Worm (Caenorhabditis elegans): Measurements from ENCODE around the gene M04G7.5.

Gene M04G7.5

ce11 chrIV:462050-462449 is 7.2 kb downstream of the M04G7.5 start:
- TF ChIP-seq ama-1 (optimal IDR thresholded peaks at IDR 0.05) = no peak
- no peak for TF ChIP-seq tra-4 (tag; optimal IDR thresholded peaks at IDR 0.05)
- TF ChIP-seq hmg-4 (GFP tag; optimal IDR thresholded peaks at IDR 0.05) = no peak
- TF ChIP-seq F13C5.2 (tag; optimal IDR thresholded peaks at IDR 0.05) = no peak
- no peak for TF ChIP-seq tbx-11 (GFP tag; IDR thresholded peaks at IDR 0.05)
- TF ChIP-seq sea-1 (GFP tag; conservative IDR thresholded peaks at IDR 0.05) = no peak
- no peak for TF ChIP-seq ceh-13 (GFP tag; optimal IDR thresholded peaks at IDR 0.05)
- no peak for TF ChIP-seq flt-1 (GFP tag; IDR thresholded peaks at IDR 0.05)
- no peak for TF ChIP-seq aly-1 (tag; optimal IDR thresholded peaks at IDR 0.05)
- TF ChIP-seq pes-1 (GFP tag; IDR thresholded peaks at IDR 0.05) = no peak
- TF ChIP-seq B0310.2 (tag; optimal IDR thresholded peaks at IDR 0.05) = no peak
- no peak for TF ChIP-seq scrt-1 (GFP tag; IDR thresholded peaks at IDR 0.05)
- TF ChIP-seq tbx-37 (GFP tag; conservative IDR thresholded peaks at IDR 0.05) = no peak
- TF ChIP-seq hnd-1 (tag; optimal IDR thresholded peaks at IDR 0.05) = no peak
- no peak for TF ChIP-seq ets-7 (tag; optimal IDR thresholded peaks at IDR 0.05)
- TF ChIP-seq hmbx-1 (tag; optimal IDR thresholded peaks at IDR 0.05) = no peak
- no peak for TF ChIP-seq ceh-36 (tag; optimal IDR thresholded peaks at IDR 0.05)

DNA sequence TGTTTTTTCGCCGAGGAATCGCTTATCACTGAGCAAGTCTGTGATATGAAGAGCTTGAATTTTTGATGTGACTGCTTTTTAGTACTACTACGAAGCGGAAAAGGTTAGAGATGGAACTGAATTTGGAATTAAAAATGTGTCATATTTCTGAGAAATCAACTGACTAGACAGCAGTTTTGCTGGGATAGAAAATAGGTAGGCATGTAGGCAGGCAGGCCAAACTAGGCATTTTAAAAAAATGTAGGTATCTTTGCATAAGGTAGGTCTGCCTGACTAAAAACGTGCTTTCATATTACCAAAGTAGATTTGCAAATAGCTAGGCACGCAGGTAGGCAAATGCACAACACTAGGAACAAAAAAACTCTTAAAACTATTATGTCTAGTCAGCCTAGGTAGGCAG is 11.7 kb downstream of the M04G7.5 start:
- no peak for TF ChIP-seq sea-1 (GFP tag; conservative IDR thresholded peaks at IDR 0.05)
- no peak for TF ChIP-seq B0310.2 (tag; optimal IDR thresholded peaks at IDR 0.05)
- TF ChIP-seq hmg-4 (GFP tag; optimal IDR thresholded peaks at IDR 0.05) = no peak
- TF ChIP-seq ceh-13 (GFP tag; optimal IDR thresholded peaks at IDR 0.05) = no peak
- TF ChIP-seq tbx-37 (GFP tag; conservative IDR thresholded peaks at IDR 0.05) = no peak
- TF ChIP-seq ceh-36 (tag; optimal IDR thresholded peaks at IDR 0.05) = no peak
- no peak for TF ChIP-seq flt-1 (GFP tag; IDR thresholded peaks at IDR 0.05)
- no peak for TF ChIP-seq ama-1 (optimal IDR thresholded peaks at IDR 0.05)
- no peak for TF ChIP-seq scrt-1 (GFP tag; IDR thresholded peaks at IDR 0.05)
- TF ChIP-seq hmbx-1 (tag; optimal IDR thresholded peaks at IDR 0.05) = no peak
- no peak for TF ChIP-seq tra-4 (tag; optimal IDR thresholded peaks at IDR 0.05)
- TF ChIP-seq tbx-11 (GFP tag; IDR thresholded peaks at IDR 0.05) = no peak

ce11 chrIV:467291-467690 is 12.4 kb downstream of the M04G7.5 start:
- TF ChIP-seq hmbx-1 (tag; optimal IDR thresholded peaks at IDR 0.05) (no peak), hmg-4 (GFP tag; optimal IDR thresholded peaks at IDR 0.05) (no peak), B0310.2 (tag; optimal IDR thresholded peaks at IDR 0.05) (no peak), ceh-13 (GFP tag; optimal IDR thresholded peaks at IDR 0.05) (no peak), flt-1 (GFP tag; IDR thresholded peaks at IDR 0.05) (no peak), tra-4 (tag; optimal IDR thresholded peaks at IDR 0.05) (no peak), aly-1 (tag; optimal IDR thresholded peaks at IDR 0.05) (no peak), ama-1 (optimal IDR thresholded peaks at IDR 0.05) (no peak), tbx-37 (GFP tag; conservative IDR thresholded peaks at IDR 0.05) (no peak), scrt-1 (GFP tag; IDR thresholded peaks at IDR 0.05) (no peak), sea-1 (GFP tag; conservative IDR thresholded peaks at IDR 0.05) (no peak), tbx-11 (GFP tag; IDR thresholded peaks at IDR 0.05) (no peak), pes-1 (GFP tag; IDR thresholded peaks at IDR 0.05) (no peak)

ce11 chrIV:468307-468706 is 13.4 kb downstream of the M04G7.5 start:
- no peak for TF ChIP-seq F13C5.2 (tag; optimal IDR thresholded peaks at IDR 0.05)
- TF ChIP-seq scrt-1 (GFP tag; IDR thresholded peaks at IDR 0.05) = no peak
- TF ChIP-seq hmg-4 (GFP tag; optimal IDR thresholded peaks at IDR 0.05) = no peak
- TF ChIP-seq ama-1 (optimal IDR thresholded peaks at IDR 0.05) = no peak
- TF ChIP-seq B0310.2 (tag; optimal IDR thresholded peaks at IDR 0.05) = no peak

DNA sequence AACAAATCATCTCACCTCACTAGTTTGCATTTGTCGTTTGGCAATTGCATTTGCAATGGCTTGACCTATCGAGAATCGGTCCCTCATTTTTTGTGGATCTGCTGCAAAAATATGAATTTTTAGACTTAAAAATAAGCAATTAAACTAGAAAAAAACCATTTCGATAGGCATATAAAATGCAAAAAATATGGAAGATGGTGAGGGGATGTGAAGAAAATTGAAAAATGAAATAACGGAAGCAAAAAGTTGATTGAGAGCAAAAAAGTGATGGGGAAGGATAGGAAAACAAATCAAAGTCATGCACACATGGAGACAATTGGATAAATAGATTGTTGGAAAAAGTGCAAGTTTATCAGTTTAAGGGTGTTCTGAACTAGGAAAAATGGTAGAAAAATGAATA is 26.2 kb downstream of the M04G7.5 start, which contains the start of gene npr-37:
Gene npr-37 (minus strand): TSS at position 101 of the 400 bp plus-strand sequence.
- TF ChIP-seq ama-1 (optimal IDR thresholded peaks at IDR 0.05) = no peak
- TF ChIP-seq B0310.2 (tag; optimal IDR thresholded peaks at IDR 0.05) = no peak
- TF ChIP-seq hnd-1 (tag; optimal IDR thresholded peaks at IDR 0.05) = no peak
- TF ChIP-seq flt-1 (GFP tag; IDR thresholded peaks at IDR 0.05) = no peak
- no peak for TF ChIP-seq ceh-36 (tag; optimal IDR thresholded peaks at IDR 0.05)
- no peak for TF ChIP-seq F13C5.2 (tag; optimal IDR thresholded peaks at IDR 0.05)
- no peak for TF ChIP-seq tbx-37 (GFP tag; conservative IDR thresholded peaks at IDR 0.05)
- TF ChIP-seq ceh-13 (GFP tag; optimal IDR thresholded peaks at IDR 0.05) = no peak
- no peak for TF ChIP-seq hmg-4 (GFP tag; optimal IDR thresholded peaks at IDR 0.05)
- no peak for TF ChIP-seq tbx-11 (GFP tag; IDR thresholded peaks at IDR 0.05)
- no peak for TF ChIP-seq aly-1 (tag; optimal IDR thresholded peaks at IDR 0.05)
- no peak for TF ChIP-seq scrt-1 (GFP tag; IDR thresholded peaks at IDR 0.05)
- TF ChIP-seq tra-4 (tag; optimal IDR thresholded peaks at IDR 0.05) = no peak

DNA sequence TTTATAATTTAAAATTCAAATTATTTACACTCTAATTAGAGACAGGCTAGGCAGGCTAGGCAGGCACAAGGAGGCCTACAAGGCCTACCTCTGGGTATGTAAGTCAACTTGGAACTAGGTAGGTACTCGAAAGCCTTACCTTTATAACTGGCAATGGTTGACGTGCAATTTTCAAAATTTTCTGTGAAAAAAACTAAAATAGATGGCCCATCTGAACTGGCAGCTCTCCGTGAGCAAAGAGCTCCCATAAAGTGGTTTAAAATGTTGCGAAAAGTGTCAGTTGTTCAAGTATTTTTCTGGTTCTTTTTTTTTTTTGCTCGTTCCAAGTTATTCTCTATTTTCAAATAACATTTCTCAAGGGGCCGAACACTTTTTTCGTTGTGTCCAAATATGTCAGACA is 29.1 kb downstream of the M04G7.5 start:
- TF ChIP-seq sea-1 (GFP tag; conservative IDR thresholded peaks at IDR 0.05) (no peak), tra-4 (tag; optimal IDR thresholded peaks at IDR 0.05) (no peak), ceh-36 (tag; optimal IDR thresholded peaks at IDR 0.05) (no peak), pes-1 (GFP tag; IDR thresholded peaks at IDR 0.05) (no peak), hmbx-1 (tag; optimal IDR thresholded peaks at IDR 0.05) (no peak), flt-1 (GFP tag; IDR thresholded peaks at IDR 0.05) (no peak), tbx-37 (GFP tag; conservative IDR thresholded peaks at IDR 0.05) (no peak), hmg-4 (GFP tag; optimal IDR thresholded peaks at IDR 0.05) (no peak)

- TF ChIP-seq ceh-36 (tag; optimal IDR thresholded peaks at IDR 0.05) (peak; percentile 58), tra-4 (tag; optimal IDR thresholded peaks at IDR 0.05) (no peak)
Observed at ce11 chrIV:484768-485167, 29.9 kb downstream of the M04G7.5 start.

ce11 chrIV:497155-497554 is 42.3 kb downstream of the M04G7.5 start:
- TF ChIP-seq ceh-13 (GFP tag; optimal IDR thresholded peaks at IDR 0.05) = no peak
- TF ChIP-seq ceh-36 (tag; optimal IDR thresholded peaks at IDR 0.05) = peak; percentile 48

DNA sequence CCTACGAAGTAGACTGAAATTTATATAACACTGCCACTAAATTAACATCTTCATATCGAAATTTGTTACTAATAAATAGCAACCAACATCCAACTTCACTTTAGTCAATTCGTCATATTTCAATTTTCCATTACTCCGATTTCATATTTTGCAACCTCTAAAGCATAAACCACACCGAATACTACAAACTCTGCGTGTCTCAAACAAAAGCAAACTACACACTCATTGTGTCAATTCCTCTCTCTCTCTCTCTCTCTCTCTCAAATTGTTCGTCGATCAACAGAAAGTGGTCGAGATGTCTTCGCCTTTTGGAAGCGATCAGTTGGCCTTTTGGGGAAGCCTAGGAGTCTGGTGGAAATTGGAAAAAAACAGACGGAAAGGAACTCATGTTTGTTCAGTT is 49.6 kb downstream of the M04G7.5 start:
- TF ChIP-seq scrt-1 (GFP tag; IDR thresholded peaks at IDR 0.05) (no peak), ceh-36 (tag; optimal IDR thresholded peaks at IDR 0.05) (no peak), ceh-13 (GFP tag; optimal IDR thresholded peaks at IDR 0.05) (no peak), tbx-37 (GFP tag; conservative IDR thresholded peaks at IDR 0.05) (no peak), tra-4 (tag; optimal IDR thresholded peaks at IDR 0.05) (no peak), ama-1 (optimal IDR thresholded peaks at IDR 0.05) (no peak), hnd-1 (tag; optimal IDR thresholded peaks at IDR 0.05) (no peak), hmbx-1 (tag; optimal IDR thresholded peaks at IDR 0.05) (no peak)
